Worm (Caenorhabditis elegans) whole organism, mixed stage, embryonic: Measurements from ENCODE around the gene meg-1.

ENCODE experiments used
- lin-13 ChIP-seq: fragments of 150-350 bp; optimal IDR thresholded peaks from 2 replicates; lab custom pipeline; 2014; ENCODE audit warnings: missing biosample characterization, missing genetic modification characterization
- mab-5 ChIP-seq: fragments of 150-350 bp; optimal IDR thresholded peaks from 2 replicates; lab custom pipeline; 2014; ENCODE audit warnings: missing biosample characterization, missing genetic modification characterization
- mep-1 ChIP-seq: fragments of 150-350 bp; optimal IDR thresholded peaks from 2 replicates; lab custom pipeline; 2017; ENCODE audit warnings: missing biosample characterization, missing genetic modification reagents, missing genetic modification characterization, inconsistent platforms
- nhr-12 ChIP-seq: fragments of 150-350 bp; optimal IDR thresholded peaks from 2 replicates; lab custom pipeline; 2014; ENCODE audit warnings: missing biosample characterization, missing genetic modification characterization
- sptf-1 ChIP-seq: sonication (generic microtip); optimal IDR thresholded peaks from 2 replicates; lab custom pipeline; 2017; ENCODE audit warnings: mild to moderate bottlenecking, missing genetic modification characterization, moderate library complexity, missing compliant biosample characterization
- unc-39 ChIP-seq: fragments of 150-350 bp; optimal IDR thresholded peaks from 2 replicates; lab custom pipeline; 2014; ENCODE audit warnings: missing biosample characterization, missing genetic modification characterization
- unc-62 ChIP-seq: fragments of 150-350 bp; optimal IDR thresholded peaks from 2 replicates; lab custom pipeline; 2014; ENCODE audit warnings: missing biosample characterization, missing genetic modification reagents, missing genetic modification characterization

ce11 chrX:13903769-13904168, 25.7 kb downstream of the meg-1 start:
- TF ChIP-seq mep-1 (tag; lab: Kevin White, UChicago) (no peak), lin-13 (tag; lab: Kevin White, UChicago) (no peak), nhr-12 (tag; lab: Kevin White, UChicago) (no peak), unc-62 (no peak), sptf-1 (tag; lab: Kevin White, UChicago) (no peak), unc-39 (tag; lab: Kevin White, UChicago) (no peak), mab-5 (tag; lab: Kevin White, UChicago) (no peak)
